Fruit fly (Drosophila melanogaster) whole organism, larva: ENCODE results near the gene mRpL28.

Experiments
- noc ChIP-seq: fragments of 200-800 bp; sonication (Bioruptor generic); optimal IDR thresholded peaks from 3 replicates; lab custom pipeline; 2019; ENCODE audit warnings: missing biosample characterization, mild to moderate bottlenecking, missing genetic modification characterization, moderate library complexity

Gene mRpL28

DNA sequence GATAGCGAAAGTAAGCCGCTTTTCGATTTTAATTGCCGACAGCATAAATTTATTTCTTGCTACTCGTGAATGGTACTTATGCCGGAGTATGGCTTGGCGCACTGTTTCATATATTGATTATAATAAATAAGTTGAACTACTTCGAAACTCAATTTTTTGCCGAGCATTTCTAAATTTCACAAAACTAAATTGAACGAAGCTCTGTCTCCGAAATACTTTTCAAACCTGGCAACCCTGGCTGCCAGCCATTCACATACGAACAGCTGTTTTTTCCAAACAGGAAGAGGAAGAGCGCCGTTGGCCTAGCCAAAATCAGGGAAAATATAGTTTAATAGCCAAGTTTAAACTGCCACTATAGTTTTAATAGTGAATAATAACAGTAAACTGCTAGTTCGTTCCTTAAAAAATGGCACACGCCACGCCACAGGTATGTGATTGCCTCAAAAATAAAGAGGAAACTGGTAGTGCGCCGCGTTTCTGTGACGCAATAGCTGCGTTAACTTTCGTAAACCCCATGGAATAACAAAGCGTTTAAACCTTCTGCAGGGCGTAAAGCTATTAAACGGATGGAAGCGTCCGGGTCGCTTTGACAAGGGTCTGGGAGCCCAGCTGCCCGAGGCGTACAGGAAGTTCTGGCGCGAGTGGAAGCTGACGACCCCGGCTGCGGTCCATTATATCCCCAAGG lies at the start of gene mRpL28:
mRpL28 (plus strand) TSS at position 246 of the 685 bp plus-strand sequence.
- TF ChIP-seq noc, result no peak

DNA sequence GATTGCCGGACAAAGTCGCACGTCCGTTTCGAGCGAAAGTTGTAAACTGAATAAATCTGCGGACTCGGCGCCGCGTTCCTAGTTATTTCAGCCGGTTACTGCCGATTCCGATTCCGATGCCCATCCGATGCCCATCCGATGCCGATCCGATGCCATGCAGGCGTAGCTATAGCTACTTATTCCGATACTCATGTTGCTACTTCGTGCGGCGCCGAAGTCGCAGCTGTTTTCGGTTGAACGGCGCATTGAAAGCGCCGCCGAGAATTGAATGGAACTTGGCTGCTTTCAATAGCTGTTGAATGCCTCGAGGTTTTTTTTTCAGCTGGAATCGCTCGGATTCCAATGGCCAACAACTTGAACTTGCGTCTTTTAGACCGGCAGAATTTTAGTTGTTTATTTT lies 45.4 kb upstream of the mRpL28 start:
- no peak for TF ChIP-seq noc

DNA sequence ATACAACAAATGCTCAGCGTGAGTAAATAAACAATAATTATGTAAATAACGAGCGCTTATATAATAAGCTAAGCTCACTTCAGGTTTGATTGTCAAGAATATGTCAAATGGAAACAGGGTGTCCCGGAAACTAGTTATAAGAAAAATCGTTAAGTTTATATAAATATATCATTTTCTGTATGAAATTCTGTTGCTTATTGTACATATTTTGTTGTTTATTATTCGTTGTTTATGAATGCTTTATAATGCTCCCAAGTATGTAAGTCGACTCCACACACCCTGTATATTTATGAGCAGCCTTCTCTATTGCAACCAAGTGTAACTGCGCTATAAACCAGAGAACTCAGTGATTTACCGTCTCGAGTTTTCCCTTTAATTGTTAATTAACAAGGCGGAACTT lies 43.2 kb upstream of the mRpL28 start:
- TF ChIP-seq noc, result no peak

DNA sequence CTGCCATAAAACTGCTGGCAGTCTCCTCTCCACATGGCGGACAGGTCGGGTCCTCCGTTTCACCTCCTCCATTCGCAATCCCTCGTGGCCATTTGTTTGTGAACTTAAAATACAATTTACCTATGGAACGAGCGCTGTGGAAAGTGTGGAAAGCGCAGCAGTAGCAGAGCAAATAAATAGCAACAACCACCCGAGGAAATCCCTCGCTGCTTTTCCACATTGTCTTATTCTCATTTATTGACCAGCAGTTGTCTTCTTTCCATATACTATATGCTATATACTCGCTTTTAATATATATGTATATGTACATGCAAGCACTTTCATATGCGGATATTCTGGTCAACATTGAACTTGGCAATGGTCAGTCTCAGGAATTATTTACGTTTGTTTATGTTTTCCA lies 41.5 kb upstream of the mRpL28 start, which contains the start of gene hoe1:
hoe1 (minus strand) TSS at position 101 of the 400 bp plus-strand sequence.
- TF ChIP-seq noc, result no peak

DNA sequence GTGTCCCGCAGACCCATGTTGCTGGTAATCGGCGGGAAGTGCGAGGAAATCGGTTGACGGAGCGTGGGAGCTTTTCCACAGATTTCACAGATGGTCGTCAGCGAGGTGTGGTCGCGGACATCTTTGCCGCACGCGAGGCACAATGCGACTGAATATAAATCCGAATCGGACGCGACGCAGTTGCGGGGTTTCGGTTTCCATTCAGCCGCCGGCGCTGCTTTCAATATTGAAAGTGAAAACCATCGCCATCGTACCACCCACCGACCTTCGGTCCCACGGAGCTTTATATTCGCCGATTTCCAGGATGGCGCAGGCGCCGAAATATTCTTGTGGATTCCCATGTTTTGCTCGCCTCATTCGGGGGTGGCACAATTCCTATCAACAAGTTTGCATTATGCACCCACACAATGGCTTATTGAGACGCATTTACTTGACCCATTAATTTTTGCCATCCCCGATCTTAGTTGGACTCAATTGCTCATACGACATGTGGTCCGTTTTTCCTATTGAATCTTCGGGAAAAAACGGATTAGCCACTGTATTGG lies 37.4 kb upstream of the mRpL28 start, which contains the start of gene hoe2:
hoe2 (minus strand) TSS at position 126 of the 545 bp plus-strand sequence.
- TF ChIP-seq noc, result no peak

DNA sequence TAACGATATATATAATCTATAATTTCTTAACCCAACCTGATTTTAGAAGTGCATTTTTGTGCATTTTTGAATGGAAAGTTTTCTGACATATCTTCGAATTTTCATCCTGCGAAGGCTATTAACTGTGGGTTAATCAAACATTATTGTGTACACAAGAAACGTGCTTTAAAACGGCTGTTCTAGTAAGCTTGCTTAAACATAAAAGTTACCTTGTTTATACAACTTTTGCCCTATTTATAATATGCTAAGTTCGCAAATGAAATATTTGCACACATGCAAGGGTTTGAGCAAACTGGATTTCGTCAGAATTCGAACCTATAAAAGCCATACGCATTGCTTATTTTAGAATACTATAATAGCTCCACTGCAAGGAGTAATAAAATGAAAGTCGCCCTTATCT lies 36.7 kb upstream of the mRpL28 start, which contains the start of gene Sgs1:
Sgs1 (plus strand) TSS at position 350 of the 400 bp plus-strand sequence.
- TF ChIP-seq noc, result no peak

DNA sequence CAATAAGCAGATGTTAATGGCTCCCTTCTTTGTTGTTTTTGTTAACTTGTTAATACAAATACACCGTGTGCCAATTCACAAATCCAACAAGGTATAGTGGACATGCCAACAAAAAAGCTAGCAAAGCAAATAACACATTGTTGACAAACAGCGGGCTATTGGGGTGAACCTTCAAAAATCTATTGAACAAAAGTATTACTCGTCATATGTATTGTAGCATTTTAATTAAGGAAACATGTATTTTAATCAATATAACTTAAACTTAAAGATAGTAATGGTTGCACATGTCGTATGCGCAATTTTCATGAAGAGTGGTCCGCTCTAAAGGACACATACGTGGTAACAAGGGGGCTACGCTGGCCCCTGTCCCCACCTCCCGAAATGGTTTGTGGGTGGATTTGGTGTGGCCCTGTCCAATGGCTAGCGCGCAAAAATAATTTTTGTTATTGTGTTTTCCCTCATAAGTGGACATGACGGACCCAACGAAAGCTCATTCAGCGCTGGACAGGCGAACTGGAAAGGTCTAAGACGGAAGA lies 31.5 kb upstream of the mRpL28 start, which contains the start of gene synr:
synr (plus strand) TSS at position 486 of the 536 bp plus-strand sequence.
- no peak for TF ChIP-seq noc

DNA sequence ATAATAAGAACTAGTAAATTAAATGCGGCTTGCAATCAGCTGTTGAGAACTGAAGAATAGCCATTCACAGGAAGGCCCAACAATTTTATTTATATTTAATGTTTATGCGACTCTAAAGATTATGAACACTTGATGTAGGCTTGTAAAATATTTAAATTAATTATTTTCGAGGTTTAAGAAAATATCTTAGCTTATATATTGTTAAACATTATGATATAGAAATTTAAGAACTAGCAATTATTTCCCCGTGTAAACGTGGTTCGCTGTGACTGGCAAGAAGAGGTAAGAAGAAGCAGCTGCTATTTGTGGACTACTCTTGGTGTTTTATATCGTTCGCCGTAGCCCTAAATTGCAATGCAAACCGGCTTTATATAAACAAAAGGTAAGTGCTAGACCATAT lies 28.5 kb upstream of the mRpL28 start, which contains the start of the genes mRpL24 and betaggt-I:
mRpL24 (minus strand) TSS at position 62 of the 400 bp plus-strand sequence.
betaggt-I (plus strand) TSS at position 280 of the 400 bp plus-strand sequence.
- peak; percentile 97 for TF ChIP-seq noc

DNA sequence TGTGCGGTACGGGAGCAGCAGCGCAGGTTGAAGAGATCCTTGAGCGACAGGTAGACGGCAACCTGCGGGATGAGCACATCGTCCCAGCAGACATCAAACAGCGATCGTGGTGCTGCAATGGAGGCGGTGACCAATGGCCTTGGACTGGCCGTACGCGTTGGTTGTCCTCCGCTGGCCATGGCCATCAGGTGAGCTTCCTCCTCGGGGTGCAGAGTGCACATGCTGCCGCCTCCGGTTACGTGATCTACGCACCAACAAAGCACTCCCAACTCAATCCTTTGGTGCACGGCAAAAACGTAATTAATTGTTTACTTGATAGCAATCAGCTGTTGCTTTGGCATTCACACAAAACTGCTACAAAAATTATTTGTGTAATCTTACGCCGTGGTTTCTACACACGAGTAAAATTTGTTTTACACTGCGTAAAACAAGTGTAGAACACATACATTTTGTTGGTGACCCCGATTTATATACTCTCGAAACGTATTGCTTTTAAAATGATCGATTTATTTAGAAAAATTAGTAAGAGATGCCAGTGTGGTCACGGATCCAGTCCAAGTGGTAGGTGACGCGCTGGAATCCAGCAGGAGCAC lies 24.2 kb upstream of the mRpL28 start, which contains the start of gene jet:
jet (minus strand) TSS at position 332 of the 593 bp plus-strand sequence.
- no peak for TF ChIP-seq noc

DNA sequence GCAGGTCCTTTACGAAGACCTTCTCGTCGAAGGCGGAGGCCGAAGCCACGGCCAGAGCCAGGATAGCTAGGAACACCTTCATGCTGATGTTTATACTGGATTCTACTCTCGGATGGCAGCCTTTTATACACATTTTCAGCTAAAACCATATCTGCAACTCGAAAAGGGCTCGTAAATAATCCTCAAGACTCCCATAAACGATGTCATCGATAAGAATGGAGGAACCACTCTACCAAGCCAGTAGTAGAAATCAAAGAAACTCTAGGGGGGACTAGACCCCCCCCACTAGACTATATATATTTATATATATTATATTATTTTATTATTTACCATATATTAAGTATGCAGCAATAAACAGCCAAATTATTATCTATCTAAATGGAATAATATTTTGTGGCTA lies 23.1 kb upstream of the mRpL28 start, which contains the start of gene Jon25Biii:
Jon25Biii (minus strand) TSS at position 101 of the 400 bp plus-strand sequence.
- peak; percentile 28 for TF ChIP-seq noc

DNA sequence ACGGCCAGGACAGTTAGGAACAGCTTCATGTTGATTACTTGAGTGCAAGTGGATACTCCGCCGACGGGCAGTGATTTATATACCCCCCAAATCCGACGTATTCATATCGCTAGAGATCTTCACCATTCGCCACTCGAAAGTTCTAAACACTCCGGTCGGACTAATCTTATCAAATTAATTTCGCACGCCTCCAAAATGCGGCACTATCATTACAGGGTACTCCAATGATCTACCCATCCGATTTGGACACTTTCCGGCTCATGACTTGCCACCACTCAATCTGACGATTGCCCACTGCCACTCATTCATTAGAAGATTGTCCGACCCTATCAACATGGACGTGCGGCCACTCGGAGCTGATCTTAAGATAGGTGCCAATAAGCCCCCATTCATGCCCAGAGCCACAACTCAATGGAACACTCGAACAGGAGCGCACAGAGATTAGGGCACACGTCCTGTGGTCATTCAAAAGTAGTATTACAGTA lies 20.6 kb upstream of the mRpL28 start, which contains the start of gene Jon25Bii:
Jon25Bii (minus strand) TSS at position 51 of the 485 bp plus-strand sequence.
- no peak for TF ChIP-seq noc

DNA sequence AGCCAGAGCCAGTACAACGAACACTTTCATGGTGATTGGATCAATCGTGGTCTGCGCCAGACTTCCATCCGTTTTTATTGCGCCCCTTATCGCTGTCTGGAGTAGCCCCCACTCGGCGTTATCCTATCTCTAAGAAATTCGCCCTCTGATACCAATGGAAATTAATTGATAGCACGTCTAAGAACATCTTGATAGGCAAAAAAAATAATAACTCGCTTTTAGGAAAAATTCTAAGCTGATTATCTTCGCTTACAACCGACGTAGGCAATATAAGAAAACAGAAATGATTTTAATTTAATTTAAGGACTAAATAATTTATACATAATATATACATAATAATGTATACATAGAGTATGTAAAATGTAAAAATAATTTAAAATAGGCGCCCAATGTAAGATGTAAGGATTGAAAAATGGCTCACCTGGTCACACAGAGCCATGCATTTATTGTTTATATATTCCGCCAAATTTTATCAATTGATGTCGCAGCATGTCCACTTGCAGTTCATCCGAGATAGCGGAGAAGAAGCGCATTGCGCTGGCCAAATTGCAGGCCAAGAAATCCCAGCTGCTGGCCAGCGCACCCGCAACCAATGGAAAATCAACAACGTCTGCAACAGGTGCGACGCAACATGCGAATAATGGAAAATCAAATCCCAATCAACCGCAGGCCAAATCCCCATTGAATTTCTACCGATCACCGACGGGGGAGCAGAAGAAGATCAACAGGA lies 18.5 kb upstream of the mRpL28 start, which contains the start of the genes Jon25Bi and Marcal1:
Jon25Bi (minus strand) TSS at position 51 of the 730 bp plus-strand sequence.
Marcal1 (plus strand) TSS at position 416 of the 730 bp plus-strand sequence.
- TF ChIP-seq noc, result no peak

DNA sequence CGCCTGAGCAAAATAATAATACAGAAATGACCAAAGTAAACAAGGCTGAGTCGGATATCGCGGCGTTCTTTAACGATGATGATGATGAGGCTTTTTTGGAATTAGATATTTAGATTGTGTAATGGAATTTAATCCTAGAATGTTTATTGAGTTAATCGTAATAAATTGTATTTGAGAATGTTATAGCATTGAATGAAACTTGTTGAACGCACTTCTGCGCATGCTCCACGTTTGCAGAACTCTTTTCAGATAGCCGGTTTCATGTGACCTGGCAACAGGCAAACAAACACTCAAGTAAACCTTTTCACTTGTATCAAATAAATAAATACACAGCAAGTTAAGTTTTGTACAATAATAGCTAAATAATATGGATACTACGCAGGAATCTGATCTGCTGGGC lies 15.7 kb upstream of the mRpL28 start, which contains the start of gene CG34124:
CG34124 (plus strand) TSS at position 301 of the 400 bp plus-strand sequence.
- no peak for TF ChIP-seq noc

DNA sequence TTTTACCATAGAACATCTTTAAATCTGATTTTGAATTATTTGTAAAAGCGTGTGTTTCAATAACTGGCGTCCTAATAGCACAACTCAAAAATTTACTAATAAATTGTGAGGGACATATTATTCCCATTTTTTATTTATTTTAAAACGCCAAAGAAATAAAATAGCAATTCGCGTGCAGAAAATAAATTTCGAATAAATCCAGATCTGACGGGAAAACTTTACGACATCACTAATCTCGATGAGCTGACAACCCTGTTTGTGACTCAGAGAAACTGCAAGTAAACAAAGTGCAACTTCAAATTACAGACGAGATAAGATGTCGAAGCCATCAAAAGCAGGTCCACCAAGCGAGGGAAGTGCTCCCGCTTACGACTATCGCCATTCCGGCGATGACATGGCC lies 8.4 kb upstream of the mRpL28 start, which contains the start of gene CG34125:
CG34125 (plus strand) TSS at position 254 of the 400 bp plus-strand sequence.
- no peak for TF ChIP-seq noc

DNA sequence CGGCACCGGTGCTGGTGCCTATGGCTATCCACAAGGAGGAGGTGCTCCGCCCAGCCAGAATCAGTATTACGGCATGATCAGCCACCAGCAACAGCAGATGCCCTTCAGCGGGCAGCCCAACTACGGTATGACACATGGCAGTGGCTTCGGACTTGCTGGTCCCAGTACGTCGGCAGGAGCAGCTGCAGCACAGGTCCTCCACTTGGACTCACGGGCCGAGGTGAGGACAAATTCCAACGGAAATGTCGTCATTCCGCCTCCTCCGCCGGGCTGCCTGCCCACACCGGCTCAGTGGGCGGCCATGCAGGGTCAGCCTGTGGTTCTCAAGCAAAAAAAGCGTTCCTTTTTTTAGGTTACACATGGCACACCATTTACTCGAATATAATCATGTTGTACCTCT lies 7.9 kb upstream of the mRpL28 start:
- TF ChIP-seq noc, result no peak

DNA sequence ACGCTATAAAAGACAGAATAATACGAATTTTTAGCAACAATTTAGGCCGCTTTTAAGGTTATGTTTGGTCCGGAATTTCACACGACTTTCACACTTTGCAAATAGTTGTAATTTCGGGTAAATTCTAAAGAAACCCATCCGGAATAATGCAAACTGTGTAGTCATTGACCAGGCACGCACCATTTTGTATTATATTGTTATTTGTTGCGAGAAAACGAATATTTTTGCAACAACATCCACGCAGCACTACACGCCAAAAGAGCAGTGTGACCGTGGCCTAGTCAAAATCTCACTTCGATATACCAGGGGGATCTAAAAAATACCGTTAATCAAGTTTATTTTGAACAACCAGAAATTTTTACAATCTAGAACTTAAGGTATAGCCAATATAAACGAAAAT lies 6.3 kb upstream of the mRpL28 start, which contains the start of gene eIF3i:
eIF3i (minus strand) TSS at position 265 of the 400 bp plus-strand sequence.
- TF ChIP-seq noc, result no peak
